Worm (Caenorhabditis elegans) whole organism, mixed stage, embryonic: ENCODE data around the gene Y62E10A.13.

ENCODE experiments used
- M03D4.4 ChIP-seq: sonication (generic microtip); optimal IDR thresholded peaks from 2 replicates; lab custom pipeline; 2017; ENCODE audit warnings: mild to moderate bottlenecking, missing genetic modification characterization, missing compliant biosample characterization
- bed-3 ChIP-seq: fragments of 200-800 bp; sonication (Bioruptor generic); optimal IDR thresholded peaks from 3 replicates; lab custom pipeline; 2018; ENCODE audit warnings: mild to moderate bottlenecking, missing genetic modification characterization, moderate library complexity, missing compliant biosample characterization
- blmp-1 ChIP-seq: fragments of 150-350 bp; optimal IDR thresholded peaks from 2 replicates; lab custom pipeline; 2014; ENCODE audit warnings: missing biosample characterization, missing genetic modification characterization
- ceh-39 ChIP-seq: fragments of 150-350 bp; optimal IDR thresholded peaks from 2 replicates; lab custom pipeline; 2014; ENCODE audit warnings: missing biosample characterization, missing genetic modification characterization
- ceh-43 ChIP-seq: fragments of 200-800 bp; sonication (Bioruptor generic); optimal IDR thresholded peaks from 2 replicates; lab custom pipeline; 2018; ENCODE audit warnings: mild to moderate bottlenecking, missing genetic modification characterization, moderate library complexity, missing compliant biosample characterization
- ceh-83 ChIP-seq: fragments of 200-800 bp; sonication (Bioruptor generic); optimal IDR thresholded peaks from 2 replicates; lab custom pipeline; 2018; ENCODE audit warnings: mild to moderate bottlenecking, missing genetic modification characterization, missing compliant biosample characterization
- ces-1 ChIP-seq: fragments of 150-350 bp; optimal IDR thresholded peaks from 2 replicates; lab custom pipeline; 2014; ENCODE audit warnings: missing biosample characterization, missing genetic modification reagents, missing genetic modification characterization
- cnd-1 ChIP-seq: fragments of 200-800 bp; sonication (Bioruptor generic); optimal IDR thresholded peaks from 2 replicates; lab custom pipeline; 2018; ENCODE audit warnings: mild to moderate bottlenecking, missing genetic modification characterization, missing compliant biosample characterization
- drap-1 ChIP-seq: fragments of 200-800 bp; sonication (Bioruptor generic); optimal IDR thresholded peaks from 3 replicates; lab custom pipeline; 2018; ENCODE audit warnings: mild to moderate bottlenecking, missing genetic modification characterization, missing compliant biosample characterization
- flh-1 ChIP-seq: fragments of 200-800 bp; sonication (Bioruptor generic); optimal IDR thresholded peaks from 2 replicates; lab custom pipeline; 2018; ENCODE audit warnings: mild to moderate bottlenecking, missing genetic modification characterization, moderate library complexity, missing compliant biosample characterization
- ham-2 ChIP-seq: fragments of 200-800 bp; sonication (Bioruptor generic); optimal IDR thresholded peaks from 2 replicates; lab custom pipeline; 2018; ENCODE audit warnings: mild to moderate bottlenecking, missing genetic modification characterization, missing compliant biosample characterization
- hlh-1 ChIP-seq: fragments of 150-350 bp; optimal IDR thresholded peaks from 2 replicates; lab custom pipeline; 2014; ENCODE audit warnings: missing biosample characterization, missing genetic modification reagents, missing genetic modification characterization
- lin-13 ChIP-seq: fragments of 150-350 bp; optimal IDR thresholded peaks from 2 replicates; lab custom pipeline; 2014; ENCODE audit warnings: missing biosample characterization, missing genetic modification characterization
- lsy-2 ChIP-seq: fragments of 150-350 bp; optimal IDR thresholded peaks from 2 replicates; lab custom pipeline; 2014; ENCODE audit warnings: missing biosample characterization, missing genetic modification characterization
- mep-1 ChIP-seq: fragments of 150-350 bp; optimal IDR thresholded peaks from 2 replicates; lab custom pipeline; 2017; ENCODE audit warnings: missing biosample characterization, missing genetic modification reagents, missing genetic modification characterization, inconsistent platforms
- mls-2 ChIP-seq: sonication (generic microtip); optimal IDR thresholded peaks from 2 replicates; lab custom pipeline; 2016; ENCODE audit warnings: mild to moderate bottlenecking, missing genetic modification characterization, moderate library complexity, missing compliant biosample characterization
- nhr-12 ChIP-seq: fragments of 150-350 bp; optimal IDR thresholded peaks from 2 replicates; lab custom pipeline; 2014; ENCODE audit warnings: missing biosample characterization, missing genetic modification characterization
- nhr-237 ChIP-seq: fragments of 150-350 bp; optimal IDR thresholded peaks from 2 replicates; lab custom pipeline; 2014; ENCODE audit warnings: missing biosample characterization, missing genetic modification characterization
- nhr-28 ChIP-seq: fragments of 150-350 bp; optimal IDR thresholded peaks from 2 replicates; lab custom pipeline; 2014; ENCODE audit warnings: missing biosample characterization, missing genetic modification characterization
- pha-4 ChIP-seq: fragments of 150-350 bp; optimal IDR thresholded peaks from 2 replicates; lab custom pipeline; 2018; ENCODE audit warnings: missing biosample characterization, missing genetic modification reagents, missing genetic modification characterization
- sem-2 ChIP-seq: fragments of 200-800 bp; sonication (Bioruptor generic); optimal IDR thresholded peaks from 2 replicates; lab custom pipeline; 2018; ENCODE audit warnings: mild to moderate bottlenecking, missing genetic modification characterization, missing compliant biosample characterization
- snpc-4 ChIP-seq: fragments of 150-350 bp; optimal IDR thresholded peaks from 2 replicates; lab custom pipeline; 2014; ENCODE audit warnings: missing biosample characterization, missing genetic modification characterization
- sptf-1 ChIP-seq: sonication (generic microtip); optimal IDR thresholded peaks from 2 replicates; lab custom pipeline; 2017; ENCODE audit warnings: mild to moderate bottlenecking, missing genetic modification characterization, moderate library complexity, missing compliant biosample characterization
- tbx-8 ChIP-seq: fragments of 200-800 bp; sonication (Bioruptor generic); optimal IDR thresholded peaks from 2 replicates; lab custom pipeline; 2018; ENCODE audit warnings: mild to moderate bottlenecking, missing genetic modification characterization, moderate library complexity, missing compliant biosample characterization
- unc-120 ChIP-seq: sonication (generic microtip); optimal IDR thresholded peaks from 2 replicates; lab custom pipeline; 2017; ENCODE audit warnings: missing genetic modification characterization, missing compliant biosample characterization; ENCODE audit not compliant: poor library complexity, severe bottlenecking
- unc-39 ChIP-seq: fragments of 150-350 bp; optimal IDR thresholded peaks from 2 replicates; lab custom pipeline; 2014; ENCODE audit warnings: missing biosample characterization, missing genetic modification characterization
- unc-62 ChIP-seq: fragments of 150-350 bp; optimal IDR thresholded peaks from 2 replicates; lab custom pipeline; 2014; ENCODE audit warnings: missing biosample characterization, missing genetic modification reagents, missing genetic modification characterization

Gene Y62E10A.13

ce11 chrIV:13370235-13370739 is 28.6 kb downstream of the Y62E10A.13 start, which contains the start of the genes rla-2, popl-7 and Y62E10A.24:
Gene rla-2, minus strand, starts transcription at chrIV:13370285.
Gene popl-7, plus strand, starts transcription at chrIV:13370689.
Gene Y62E10A.24, plus strand, starts transcription at chrIV:13370710.
- no peak for TF ChIP-seq bed-3 (GFP tag; lab: Kevin White, UChicago)
- peak; percentile 87 for TF ChIP-seq lsy-2 (tag; lab: Kevin White, UChicago)
- TF ChIP-seq, all 35 proteins: peak for 1

DNA sequence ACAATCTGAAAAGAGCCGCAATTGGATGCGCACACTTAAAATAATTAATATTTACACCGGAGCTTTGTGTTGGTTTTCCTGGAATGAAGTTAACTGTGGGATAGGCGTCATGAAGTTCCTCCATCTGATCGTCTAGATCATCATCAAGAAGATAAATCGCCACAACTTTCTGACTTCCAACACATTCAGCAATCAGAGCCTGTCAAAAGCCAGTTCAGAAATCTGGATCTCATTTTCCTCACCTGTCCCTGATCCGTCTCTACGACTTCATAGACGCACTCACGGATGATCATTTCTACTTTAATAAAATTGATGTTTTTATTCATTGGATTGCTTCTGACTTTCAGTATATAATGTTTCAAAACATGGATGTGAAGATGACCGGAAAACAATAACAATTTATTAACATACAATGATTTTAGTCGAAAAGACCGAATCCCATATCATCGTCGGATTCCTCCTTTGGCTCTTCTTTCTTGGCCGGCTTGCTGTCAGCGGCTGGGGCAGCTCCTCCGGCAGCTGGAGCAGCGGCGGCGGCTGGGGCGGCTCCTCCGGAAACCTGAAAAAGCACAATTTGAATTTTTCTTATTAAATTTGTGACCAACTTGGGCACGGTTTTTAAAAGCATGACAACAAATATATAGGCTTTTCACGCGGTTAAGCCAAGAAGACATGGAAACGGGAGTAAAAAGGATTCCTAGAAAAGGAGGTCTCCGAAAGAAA is 29.6 kb downstream of the Y62E10A.13 start, which contains the start of gene agt-1:
Gene agt-1, minus strand, starts transcription at position 293 of the 723 bp plus-strand sequence.
- TF ChIP-seq blmp-1 (tag; lab: Kevin White, UChicago): no peak
- no peak for TF ChIP-seq unc-120 (tag; lab: Kevin White, UChicago)
- no peak for TF ChIP-seq pha-4 (tag; lab: Kevin White, UChicago)
- no peak for TF ChIP-seq ceh-39 (tag; lab: Kevin White, UChicago)
- no peak for TF ChIP-seq nhr-28 (tag; lab: Kevin White, UChicago)
- TF ChIP-seq nhr-237 (tag; lab: Kevin White, UChicago): no peak

- TF ChIP-seq ces-1 (GFP tag; lab: Kevin White, UChicago): no peak
Measured at ce11 chrIV:13364869-13365268, 34.0 kb downstream of the Y62E10A.13 start, which contains the start of gene srsx-25. Gene srsx-25, plus strand, starts transcription at chrIV:13365169.

ce11 chrIV:13360144-13360543 is 38.7 kb downstream of the Y62E10A.13 start, which contains the start of gene Y62E10A.3:
Gene Y62E10A.3, minus strand, starts transcription at chrIV:13360244.
- TF ChIP-seq drap-1 (GFP tag; lab: Kevin White, UChicago) (no peak), ceh-43 (GFP tag; lab: Kevin White, UChicago) (no peak), nhr-237 (tag; lab: Kevin White, UChicago) (no peak), tbx-8 (no peak), flh-1 (GFP tag; lab: Kevin White, UChicago) (no peak), mls-2 (tag; lab: Kevin White, UChicago) (no peak), mep-1 (tag; lab: Kevin White, UChicago) (no peak), snpc-4 (tag; lab: Kevin White, UChicago) (no peak), M03D4.4 (tag; lab: Kevin White, UChicago) (no peak), nhr-12 (tag; lab: Kevin White, UChicago) (no peak), lin-13 (no peak)

DNA sequence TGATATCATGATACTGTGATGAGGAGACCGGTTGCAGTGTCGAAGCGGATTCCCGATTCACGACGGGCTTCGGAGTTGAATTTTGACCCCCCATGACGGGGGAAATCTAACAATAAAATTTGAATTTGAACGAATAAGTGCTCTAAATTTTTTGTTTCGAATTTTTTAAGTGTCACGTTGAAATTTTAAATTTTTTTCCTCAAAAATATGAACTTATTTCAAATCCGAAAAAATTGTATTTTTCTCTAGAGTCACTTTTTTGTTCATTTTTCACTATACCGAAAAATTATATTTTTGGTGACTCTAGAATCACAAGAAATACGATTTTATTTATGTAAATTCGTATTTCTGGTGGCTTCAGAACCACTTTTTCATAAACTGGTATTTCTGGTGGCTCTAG is 40.4 kb downstream of the Y62E10A.13 start, which contains the start of gene W02A2.8:
Gene W02A2.8, minus strand, starts transcription at position 101 of the 400 bp plus-strand sequence.
- no peak for TF ChIP-seq ceh-83 (GFP tag; lab: Kevin White, UChicago)
- TF ChIP-seq ham-2 (GFP tag; lab: Kevin White, UChicago): no peak
- TF ChIP-seq hlh-1: no peak

DNA sequence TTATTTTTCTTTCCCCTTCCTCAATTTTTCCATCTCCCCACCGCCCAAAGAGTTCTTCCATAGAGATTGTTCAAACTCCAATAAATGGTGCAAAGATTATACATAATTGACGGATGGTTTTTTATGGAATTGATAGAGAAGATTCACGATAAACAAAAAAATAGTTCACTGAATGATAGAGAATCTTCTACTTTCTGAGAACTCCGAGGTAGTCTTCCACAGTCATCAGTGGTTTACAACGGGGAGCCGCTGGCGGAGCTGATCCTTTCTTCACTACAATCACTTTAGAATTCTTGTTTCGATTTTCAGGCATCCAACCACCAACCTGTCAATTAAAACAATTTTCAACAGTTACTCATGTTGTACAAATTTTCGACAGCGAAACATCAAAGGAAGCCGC is 42.8 kb downstream of the Y62E10A.13 start:
- TF ChIP-seq cnd-1: no peak
- TF ChIP-seq unc-120 (tag; lab: Kevin White, UChicago): no peak
- no peak for TF ChIP-seq unc-39
- TF ChIP-seq sptf-1 (tag; lab: Kevin White, UChicago): no peak
- TF ChIP-seq snpc-4 (tag; lab: Kevin White, UChicago): no peak
- TF ChIP-seq ceh-39 (tag; lab: Kevin White, UChicago): no peak
- no peak for TF ChIP-seq unc-62 (GFP tag; lab: Kevin White, UChicago)
- TF ChIP-seq pha-4 (tag; lab: Kevin White, UChicago): no peak
- TF ChIP-seq hlh-1: no peak
- no peak for TF ChIP-seq sem-2 (GFP tag; lab: Kevin White, UChicago)
- TF ChIP-seq, all 35 proteins: peak for 0
